In genomic region chr3R:22139113-22139512, dm6 we compare ENCODE assay signal across 3 fruit fly cellular contexts.
TF ChIP-seq lines count a peak whose summit lies in the region.

No protein-coding gene starts in this region.

TF ChIP-seq in whole organism, embryonic, 481 proteins besides CTCF, POLR2A, EP300 and RAD21 (continued from another document and continues in another):
- TF ChIP-seq repo (GFP tag; optimal IDR thresholded peaks at IDR 0.05; lab: Kevin White, UChicago) = peak; percentile 51
- TF ChIP-seq CG11398 (GFP tag; optimal IDR thresholded peaks at IDR 0.05; lab: Kevin White, UChicago) = peak; percentile 25
- peak; percentile 71 for TF ChIP-seq Blimp-1 (GFP tag; optimal IDR thresholded peaks at IDR 0.05; lab: Kevin White, UChicago)
- peak; percentile 75 for TF ChIP-seq lmd (GFP tag; IDR thresholded peaks at IDR 0.05; lab: Robert Waterston, UW)
- peak; percentile 74 for TF ChIP-seq az2 (GFP tag; optimal IDR thresholded peaks at IDR 0.05; lab: Kevin White, UChicago)
- TF ChIP-seq CrebB (tag; optimal IDR thresholded peaks at IDR 0.05; lab: Kevin White, UChicago) = peak; percentile 16
- TF ChIP-seq CG14710 (tag; optimal IDR thresholded peaks at IDR 0.05; lab: Kevin White, UChicago) = peak; percentile 58
- TF ChIP-seq Oaz (GFP tag; IDR thresholded peaks at IDR 0.05; lab: Robert Waterston, UW) = peak; percentile 27; the same call in 1 of the 2 replicates
- TF ChIP-seq NC2β (GFP tag; optimal IDR thresholded peaks at IDR 0.05; lab: Kevin White, UChicago) = peak; percentile 39
- TF ChIP-seq B-H1 (GFP tag; IDR thresholded peaks at IDR 0.05; lab: Robert Waterston, UW) = peak; percentile 60
- TF ChIP-seq CG12659 (GFP tag; optimal IDR thresholded peaks at IDR 0.05; lab: Kevin White, UChicago) = no peak
- TF ChIP-seq chinmo (GFP tag; IDR thresholded peaks at IDR 0.05; lab: Robert Waterston, UW; ENCODE audit: partially characterized antibody) = no peak
- peak; percentile 84 for TF ChIP-seq unpg (GFP tag; optimal IDR thresholded peaks at IDR 0.05; lab: Kevin White, UChicago)
- TF ChIP-seq Sin3A (optimal IDR thresholded peaks at IDR 0.05; lab: Kevin White, UChicago) = no peak
- TF ChIP-seq insv (GFP tag; optimal IDR thresholded peaks at IDR 0.05; lab: Kevin White, UChicago) = no peak
- peak; percentile 18 for TF ChIP-seq CG9817 (tag; optimal IDR thresholded peaks at IDR 0.05; lab: Kevin White, UChicago)
- peak; percentile 35 for TF ChIP-seq Fer3 (tag; optimal IDR thresholded peaks at IDR 0.05; lab: Kevin White, UChicago)
- TF ChIP-seq tll (GFP tag; optimal IDR thresholded peaks at IDR 0.05; lab: Kevin White, UChicago) = no peak
- peak; percentile 60 for TF ChIP-seq onecut (GFP tag; IDR thresholded peaks at IDR 0.05; lab: Robert Waterston, UW)
- TF ChIP-seq Fer2 (tag; optimal IDR thresholded peaks at IDR 0.05; lab: Kevin White, UChicago) = no peak
- TF ChIP-seq PHDP (tag; optimal IDR thresholded peaks at IDR 0.05; lab: Kevin White, UChicago) = peak; percentile 64
- peak; percentile 80 for TF ChIP-seq CG32772 (GFP tag; IDR thresholded peaks at IDR 0.05; lab: Robert Waterston, UW)
- no peak for TF ChIP-seq C15 (GFP tag; IDR thresholded peaks at IDR 0.05; lab: Robert Waterston, UW)
- TF ChIP-seq gce (GFP tag; IDR thresholded peaks at IDR 0.05; lab: Robert Waterston, UW) = no peak; the same call in 2 of the 3 replicates
- no peak for TF ChIP-seq BEAF-32 (GFP tag; optimal IDR thresholded peaks at IDR 0.05; lab: Kevin White, UChicago)
- TF ChIP-seq fru (optimal IDR thresholded peaks at IDR 0.05; lab: Kevin White, UChicago) = no peak
- no peak for TF ChIP-seq CG42726 (GFP tag; IDR thresholded peaks at IDR 0.05; lab: Robert Waterston, UW; ENCODE audit: partially characterized antibody)
- TF ChIP-seq slou (GFP tag; optimal IDR thresholded peaks at IDR 0.05; lab: Kevin White, UChicago) = no peak
- TF ChIP-seq ind (GFP tag; optimal IDR thresholded peaks at IDR 0.05; lab: Kevin White, UChicago) = peak; percentile 83
- no peak for TF ChIP-seq Adf1 (GFP tag; IDR thresholded peaks at IDR 0.05; lab: Robert Waterston, UW)
- no peak for TF ChIP-seq Dip2 (GFP tag; IDR thresholded peaks at IDR 0.05; lab: Robert Waterston, UW)
- peak; percentile 51; the same call in 2 of the 3 replicates for TF ChIP-seq CG14050 (GFP tag; IDR thresholded peaks at IDR 0.05; lab: Robert Waterston, UW)
- peak; percentile 81 for TF ChIP-seq CG10979 (tag; optimal IDR thresholded peaks at IDR 0.05; lab: Kevin White, UChicago)
- TF ChIP-seq CG5245 (GFP tag; optimal IDR thresholded peaks at IDR 0.05; lab: Kevin White, UChicago) = peak; percentile 81
- TF ChIP-seq CG12299 (tag; optimal IDR thresholded peaks at IDR 0.05; lab: Kevin White, UChicago) = no peak
- TF ChIP-seq Poxn (GFP tag; IDR thresholded peaks at IDR 0.05; lab: Robert Waterston, UW) = no peak
- TF ChIP-seq org-1 (GFP tag; optimal IDR thresholded peaks at IDR 0.05; lab: Kevin White, UChicago) = peak; percentile 48
- TF ChIP-seq Jarid2 (GFP tag; optimal IDR thresholded peaks at IDR 0.05; lab: Kevin White, UChicago) = no peak
- peak; percentile 80 for TF ChIP-seq E2f1 (GFP tag; IDR thresholded peaks at IDR 0.05; lab: Robert Waterston, UW)
- TF ChIP-seq Hmx (GFP tag; optimal IDR thresholded peaks at IDR 0.05; lab: Kevin White, UChicago) = no peak
- TF ChIP-seq CG13287 (GFP tag; IDR thresholded peaks at IDR 0.05; lab: Robert Waterston, UW; ENCODE audit: partially characterized antibody) = no peak
- peak; percentile 67 for TF ChIP-seq CG11504 (tag; optimal IDR thresholded peaks at IDR 0.05; lab: Kevin White, UChicago)
- peak; percentile 43 for TF ChIP-seq btn (GFP tag; optimal IDR thresholded peaks at IDR 0.05; lab: Kevin White, UChicago)
- TF ChIP-seq bab2 (GFP tag; optimal IDR thresholded peaks at IDR 0.05; lab: Kevin White, UChicago) = peak; percentile 64

TF ChIP-seq in whole organism, prepupa, 60 proteins besides CTCF, POLR2A, EP300 and RAD21 (continued from another document):
- peak; percentile 68 for TF ChIP-seq CG11294 (GFP tag; IDR thresholded peaks at IDR 0.05; lab: Robert Waterston, UW)
- TF ChIP-seq Hr38 (GFP tag; optimal IDR thresholded peaks at IDR 0.05; lab: Kevin White, UChicago) = no peak
- TF ChIP-seq topi (GFP tag; optimal IDR thresholded peaks at IDR 0.05; lab: Kevin White, UChicago) = peak; percentile 76
- TF ChIP-seq CG6276 (GFP tag; optimal IDR thresholded peaks at IDR 0.05; lab: Kevin White, UChicago) = peak; percentile 89
- TF ChIP-seq CG32006 (GFP tag; optimal IDR thresholded peaks at IDR 0.05; lab: Kevin White, UChicago) = peak; percentile 93
- peak; percentile 79 for TF ChIP-seq CG4318 (GFP tag; optimal IDR thresholded peaks at IDR 0.05; lab: Kevin White, UChicago)
- TF ChIP-seq Met (GFP tag; optimal IDR thresholded peaks at IDR 0.05; lab: Kevin White, UChicago) = peak; percentile 75
- TF ChIP-seq CG6792 (GFP tag; optimal IDR thresholded peaks at IDR 0.05; lab: Kevin White, UChicago) = peak; percentile 81
- peak; percentile 63 for TF ChIP-seq Sox15 (GFP tag; optimal IDR thresholded peaks at IDR 0.05; lab: Kevin White, UChicago)
- TF ChIP-seq cyc (GFP tag; optimal IDR thresholded peaks at IDR 0.05; lab: Kevin White, UChicago) = peak; percentile 67
- TF ChIP-seq lz (GFP tag; optimal IDR thresholded peaks at IDR 0.05; lab: Kevin White, UChicago) = peak; percentile 66
- peak; percentile 88 for TF ChIP-seq achi (GFP tag; optimal IDR thresholded peaks at IDR 0.05; lab: Kevin White, UChicago)
- peak; percentile 87 for TF ChIP-seq fd59A (GFP tag; optimal IDR thresholded peaks at IDR 0.05; lab: Kevin White, UChicago)
- peak; percentile 59 for TF ChIP-seq vri (GFP tag; optimal IDR thresholded peaks at IDR 0.05; lab: Kevin White, UChicago)
- TF ChIP-seq CG6163 (GFP tag; IDR thresholded peaks at IDR 0.05; lab: Robert Waterston, UW) = peak; percentile 95
- peak; percentile 16 for TF ChIP-seq fkh (GFP tag; optimal IDR thresholded peaks at IDR 0.05; lab: Kevin White, UChicago)
- peak; percentile 73 for TF ChIP-seq esn (GFP tag; optimal IDR thresholded peaks at IDR 0.05; lab: Kevin White, UChicago)
- peak; percentile 88 for TF ChIP-seq Gug (GFP tag; IDR thresholded peaks at IDR 0.05; lab: Robert Waterston, UW)
- TF ChIP-seq Smox (GFP tag; optimal IDR thresholded peaks at IDR 0.05; lab: Kevin White, UChicago) = peak; percentile 47
- TF ChIP-seq Sox14 (GFP tag; optimal IDR thresholded peaks at IDR 0.05; lab: Kevin White, UChicago) = peak; percentile 90
- peak; percentile 85 for TF ChIP-seq OdsH (GFP tag; optimal IDR thresholded peaks at IDR 0.05; lab: Kevin White, UChicago)
- peak; percentile 96 for TF ChIP-seq Eip78C (GFP tag; lab: Kevin White, UChicago)
- TF ChIP-seq CG11902 (GFP tag; optimal IDR thresholded peaks at IDR 0.05; lab: Kevin White, UChicago) = peak; percentile 53
- TF ChIP-seq CG10669 (GFP tag; optimal IDR thresholded peaks at IDR 0.05; lab: Kevin White, UChicago) = peak; percentile 91
- peak; percentile 81 to 85 for TF ChIP-seq salr (GFP tag; optimal IDR thresholded peaks at IDR 0.05; lab: Kevin White, UChicago)
- TF ChIP-seq CG6808 (GFP tag; optimal IDR thresholded peaks at IDR 0.05; lab: Kevin White, UChicago) = peak; percentile 90
- peak; percentile 96 for TF ChIP-seq CG11762 (GFP tag; optimal IDR thresholded peaks at IDR 0.05; lab: Kevin White, UChicago; ENCODE audit: insufficient read depth)
- TF ChIP-seq CG16779 (tag; optimal IDR thresholded peaks at IDR 0.05; lab: Kevin White, UChicago) = peak; percentile 77
- TF ChIP-seq CG31627 (GFP tag; optimal IDR thresholded peaks at IDR 0.05; lab: Kevin White, UChicago) = peak; percentile 70
- peak; percentile 86 for TF ChIP-seq CG10631 (GFP tag; optimal IDR thresholded peaks at IDR 0.05; lab: Kevin White, UChicago)
- peak; percentile 90 for TF ChIP-seq spab (GFP tag; optimal IDR thresholded peaks at IDR 0.05; lab: Kevin White, UChicago)
- TF ChIP-seq net (GFP tag; optimal IDR thresholded peaks at IDR 0.05; lab: Kevin White, UChicago) = peak; percentile 87
- peak; percentile 88 for TF ChIP-seq svp (GFP tag; lab: Kevin White, UChicago)
- TF ChIP-seq pdm3 (GFP tag; optimal IDR thresholded peaks at IDR 0.05; lab: Kevin White, UChicago) = peak; percentile 82
- TF ChIP-seq CG15336 (GFP tag; IDR thresholded peaks at IDR 0.05; lab: Robert Waterston, UW) = peak; percentile 92
- TF ChIP-seq CG8119 (GFP tag; IDR thresholded peaks at IDR 0.05; lab: Robert Waterston, UW) = peak; percentile 91
- TF ChIP-seq Hr4 (GFP tag; optimal IDR thresholded peaks at IDR 0.05; lab: Kevin White, UChicago) = peak; percentile 88
- peak; percentile 93 for TF ChIP-seq eg (GFP tag; IDR thresholded peaks at IDR 0.05; lab: Robert Waterston, UW)

TF ChIP-seq in whole organism, wandering third instar larva, 38 proteins besides CTCF, POLR2A, EP300 and RAD21 (continued from another document):
- TF ChIP-seq sage (GFP tag; optimal IDR thresholded peaks at IDR 0.05; lab: Kevin White, UChicago) (peak; percentile 51), HLH106 (tag; optimal IDR thresholded peaks at IDR 0.05; lab: Kevin White, UChicago) (peak; percentile 62), ey (GFP tag; optimal IDR thresholded peaks at IDR 0.05; lab: Kevin White, UChicago) (peak; percentile 72), Jra (GFP tag; optimal IDR thresholded peaks at IDR 0.05; lab: Kevin White, UChicago) (peak; percentile 3)
